Fruit fly (Drosophila melanogaster) whole organism, embryonic: ENCODE results near the gene CG5096.

Experiments
- ATbp ChIP-seq: fragments of 200-800 bp; sonication (Bioruptor generic); optimal IDR thresholded peaks from 2 replicates; lab custom pipeline; 2017; ENCODE audit warnings: missing biosample characterization, mild to moderate bottlenecking, missing genetic modification characterization, missing genetic modification reagents
- Atf6 ChIP-seq: fragments of 200-800 bp; sonication (Bioruptor generic); IDR thresholded peaks from 2 replicates; pipeline ENCODE4 v1.3.6; 2022; ENCODE audit warnings: missing biosample characterization, missing genetic modification characterization
- CG10209 ChIP-seq: fragments of 200-800 bp; sonication (Bioruptor generic); optimal IDR thresholded peaks from 3 replicates; lab custom pipeline; 2017; ENCODE audit warnings: missing biosample characterization, mild to moderate bottlenecking, missing genetic modification characterization, missing genetic modification reagents
- CG10267 ChIP-seq: fragments of 200-800 bp; sonication (Bioruptor generic); optimal IDR thresholded peaks from 2 replicates; lab custom pipeline; 2018; ENCODE audit warnings: missing biosample characterization, mild to moderate bottlenecking, missing genetic modification characterization, moderate library complexity
- CG10979 ChIP-seq: fragments of 200-800 bp; sonication (Bioruptor generic); optimal IDR thresholded peaks from 2 replicates; lab custom pipeline; 2018; ENCODE audit warnings: missing biosample characterization, mild to moderate bottlenecking, missing genetic modification characterization, moderate library complexity
- CG11247 ChIP-seq: fragments of 200-800 bp; sonication (Bioruptor generic); IDR thresholded peaks from 2 replicates; pipeline ENCODE4 v1.3.6; 2022; ENCODE audit warnings: missing biosample characterization, missing genetic modification characterization
- CG14050 ChIP-seq: fragments of 200-800 bp; sonication (Bioruptor generic); IDR thresholded peaks from 3 replicates; pipeline ENCODE4 v1.3.6; 2022; ENCODE audit warnings: missing biosample characterization, missing genetic modification characterization
- CG15696 ChIP-seq: fragments of 200-800 bp; sonication (Bioruptor generic); optimal IDR thresholded peaks from 2 replicates; lab custom pipeline; 2019; ENCODE audit warnings: missing biosample characterization, mild to moderate bottlenecking, missing genetic modification characterization, moderate library complexity
- CG1602 ChIP-seq: fragments of 200-800 bp; sonication (Bioruptor generic); optimal IDR thresholded peaks from 3 replicates; lab custom pipeline; 2016; ENCODE audit warnings: missing biosample characterization, missing genetic modification characterization
- CG30020 ChIP-seq: fragments of 200-800 bp; optimal IDR thresholded peaks from 2 replicates; lab custom pipeline; 2019; ENCODE audit warnings: missing biosample characterization, mild to moderate bottlenecking, missing genetic modification characterization, moderate library complexity
- CG31441 ChIP-seq: fragments of 200-800 bp; sonication (Bioruptor generic); IDR thresholded peaks from 2 replicates; pipeline ENCODE4 v1.3.6; 2022; ENCODE audit warnings: missing biosample characterization, missing genetic modification characterization
- CG32767 ChIP-seq: fragments of 200-800 bp; sonication (Bioruptor generic); IDR thresholded peaks from 2 replicates; pipeline ENCODE4 v1.3.6; 2022; ENCODE audit warnings: missing biosample characterization, missing genetic modification characterization
- CG32772 ChIP-seq: fragments of 200-800 bp; sonication (Bioruptor generic); IDR thresholded peaks from 2 replicates; pipeline ENCODE4 v1.3.6; 2022; ENCODE audit warnings: missing biosample characterization, missing genetic modification characterization
- CG3281 ChIP-seq: fragments of 200-800 bp; sonication (Bioruptor generic); optimal IDR thresholded peaks from 3 replicates; lab custom pipeline; 2017; ENCODE audit warnings: missing biosample characterization, mild to moderate bottlenecking, missing genetic modification characterization
- CG34422 ChIP-seq: fragments of 200-800 bp; sonication (Bioruptor generic); IDR thresholded peaks from 3 replicates; pipeline ENCODE4 v1.3.6; 2022; ENCODE audit warnings: missing biosample characterization, missing genetic modification characterization
- CG4360 ChIP-seq: fragments of 200-800 bp; sonication (Bioruptor generic); IDR thresholded peaks from 2 replicates; pipeline ENCODE4 v1.3.6; 2022; ENCODE audit warnings: missing biosample characterization, missing genetic modification characterization
- CG8924 ChIP-seq: fragments of 200-800 bp; optimal IDR thresholded peaks from 3 replicates; lab custom pipeline; 2019; ENCODE audit warnings: missing biosample characterization, mild to moderate bottlenecking, missing genetic modification characterization, moderate library complexity
- CG9817 ChIP-seq: fragments of 200-800 bp; sonication (Bioruptor generic); optimal IDR thresholded peaks from 2 replicates; lab custom pipeline; 2018; ENCODE audit warnings: missing biosample characterization, mild to moderate bottlenecking, missing genetic modification characterization, moderate library complexity
- Dip3 ChIP-seq: fragments of 200-800 bp; sonication (Bioruptor generic); optimal IDR thresholded peaks from 3 replicates; lab custom pipeline; 2016; ENCODE audit warnings: missing biosample characterization, missing genetic modification characterization
- HLH3B ChIP-seq: fragments of 200-800 bp; sonication (Bioruptor generic); IDR thresholded peaks from 2 replicates; pipeline ENCODE4 v1.3.6; 2022; ENCODE audit warnings: missing biosample characterization, missing genetic modification characterization
- HmgD ChIP-seq: fragments of 200-800 bp; sonication (Bioruptor generic); optimal IDR thresholded peaks from 3 replicates; lab custom pipeline; 2016; ENCODE audit warnings: missing biosample characterization, missing genetic modification characterization
- Hmr ChIP-seq: fragments of 200-800 bp; sonication (Bioruptor generic); optimal IDR thresholded peaks from 3 replicates; lab custom pipeline; 2017; ENCODE audit warnings: mild to moderate bottlenecking, missing biosample characterization, missing genetic modification reagents, missing genetic modification characterization
- Mes4 ChIP-seq: fragments of 200-800 bp; sonication (Bioruptor generic); optimal IDR thresholded peaks from 2 replicates; lab custom pipeline; 2016; ENCODE audit warnings: missing biosample characterization, missing genetic modification characterization
- NfI ChIP-seq: fragments of 200-800 bp; sonication (Bioruptor generic); optimal IDR thresholded peaks from 3 replicates; lab custom pipeline; 2018; ENCODE audit warnings: missing biosample characterization, mild to moderate bottlenecking, missing genetic modification characterization, moderate library complexity
- Ptx1 ChIP-seq: fragments of 200-800 bp; sonication (Bioruptor generic); IDR thresholded peaks from 2 replicates; pipeline ENCODE4 v1.3.6; 2022; ENCODE audit warnings: missing biosample characterization, missing genetic modification characterization
- Spps ChIP-seq: fragments of 200-800 bp; sonication (Bioruptor generic); optimal IDR thresholded peaks from 2 replicates; lab custom pipeline; 2018; ENCODE audit warnings: missing biosample characterization, mild to moderate bottlenecking, missing genetic modification characterization
- ab ChIP-seq: fragments of 200-800 bp; sonication (Bioruptor generic); optimal IDR thresholded peaks from 2 replicates; lab custom pipeline; 2016; ENCODE audit warnings: missing biosample characterization, missing genetic modification characterization
- bbx ChIP-seq: fragments of 200-800 bp; sonication (Bioruptor generic); IDR thresholded peaks from 2 replicates; pipeline ENCODE4 v1.3.6; 2022; ENCODE audit warnings: missing biosample characterization, missing genetic modification characterization; ENCODE audit not compliant: partially characterized antibody
- bigmax ChIP-seq: fragments of 200-800 bp; sonication (Bioruptor generic); optimal IDR thresholded peaks from 2 replicates; lab custom pipeline; 2018; ENCODE audit warnings: missing biosample characterization, mild to moderate bottlenecking, missing genetic modification characterization
- bowl ChIP-seq: fragments of 200-800 bp; sonication (Bioruptor generic); IDR thresholded peaks from 2 replicates; pipeline ENCODE4 v1.3.6; 2022; ENCODE audit warnings: missing biosample characterization, missing genetic modification characterization
- cas ChIP-seq: fragments of 200-800 bp; sonication (Bioruptor generic); IDR thresholded peaks from 2 replicates; pipeline ENCODE4 v1.3.6; 2022; ENCODE audit warnings: missing biosample characterization, missing genetic modification characterization
- croc ChIP-seq: fragments of 200-800 bp; sonication (Bioruptor generic); conservative IDR thresholded peaks from 3 replicates; pipeline ENCODE4 v1.3.6; 2022; ENCODE audit warnings: missing biosample characterization, missing genetic modification characterization
- gfzf ChIP-seq: fragments of 200-800 bp; sonication (Bioruptor generic); optimal IDR thresholded peaks from 2 replicates; lab custom pipeline; 2016; ENCODE audit warnings: missing biosample characterization, mild to moderate bottlenecking, missing genetic modification characterization, moderate library complexity
- grau ChIP-seq: fragments of 200-800 bp; optimal IDR thresholded peaks from 3 replicates; lab custom pipeline; 2019; ENCODE audit warnings: missing biosample characterization, mild to moderate bottlenecking, missing genetic modification characterization, moderate library complexity
- hth ChIP-seq: fragments of >200 bp; optimal IDR thresholded peaks from 2 replicates; lab custom pipeline; 2017; ENCODE audit warnings: inconsistent platforms
- inv ChIP-seq: fragments of 200-800 bp; sonication (Bioruptor generic); IDR thresholded peaks from 2 replicates; pipeline ENCODE4 v1.3.6; 2022; ENCODE audit warnings: missing biosample characterization, missing genetic modification characterization; ENCODE audit not compliant: partially characterized antibody
- jing ChIP-seq: fragments of 200-800 bp; sonication (Bioruptor generic); optimal IDR thresholded peaks from 2 replicates; lab custom pipeline; 2018; ENCODE audit warnings: missing biosample characterization, mild to moderate bottlenecking, missing genetic modification characterization
- kay ChIP-seq: fragments of 200-800 bp; sonication (Bioruptor generic); optimal IDR thresholded peaks from 2 replicates; lab custom pipeline; 2016; ENCODE audit warnings: missing biosample characterization, missing genetic modification characterization
- lbe ChIP-seq: fragments of 200-800 bp; sonication (Bioruptor generic); optimal IDR thresholded peaks from 2 replicates; lab custom pipeline; 2016; ENCODE audit warnings: missing biosample characterization, mild to moderate bottlenecking, missing genetic modification characterization
- maf-S ChIP-seq: fragments of 200-800 bp; sonication (Bioruptor generic); optimal IDR thresholded peaks from 2 replicates; lab custom pipeline; 2016; ENCODE audit warnings: missing biosample characterization, missing genetic modification characterization
- otp ChIP-seq: fragments of 200-800 bp; sonication (Bioruptor generic); IDR thresholded peaks from 3 replicates; pipeline ENCODE4, ENCODE4 v1.3.6; 2022; ENCODE audit warnings: missing biosample characterization, missing genetic modification characterization
- peb ChIP-seq: fragments of 200-800 bp; sonication (Bioruptor generic); IDR thresholded peaks from 2 replicates; pipeline ENCODE4 v1.3.6; 2022; ENCODE audit warnings: missing biosample characterization, missing genetic modification characterization
- scrt ChIP-seq: fragments of 200-800 bp; sonication (Bioruptor generic); optimal IDR thresholded peaks from 2 replicates; lab custom pipeline; 2018; ENCODE audit warnings: missing biosample characterization, mild to moderate bottlenecking, missing genetic modification characterization, moderate library complexity
- sd ChIP-seq: fragments of 200-800 bp; sonication (Bioruptor generic); optimal IDR thresholded peaks from 3 replicates; lab custom pipeline; 2018; ENCODE audit warnings: missing biosample characterization, mild to moderate bottlenecking, missing genetic modification characterization, moderate library complexity
- so ChIP-seq: fragments of 200-800 bp; sonication (Bioruptor generic); IDR thresholded peaks from 3 replicates; pipeline ENCODE4 v1.3.6; 2022; ENCODE audit warnings: missing biosample characterization, missing genetic modification characterization
- stc ChIP-seq: fragments of 200-800 bp; sonication (Bioruptor generic); IDR thresholded peaks from 2 replicates; pipeline ENCODE4 v1.3.6; 2022; ENCODE audit warnings: missing biosample characterization, missing genetic modification characterization
- tin ChIP-seq: fragments of 200-800 bp; sonication (Bioruptor generic); optimal IDR thresholded peaks from 3 replicates; lab custom pipeline; 2016; ENCODE audit warnings: missing biosample characterization, missing genetic modification characterization
- trem ChIP-seq: fragments of 200-800 bp; optimal IDR thresholded peaks from 3 replicates; lab custom pipeline; 2019; ENCODE audit warnings: missing biosample characterization, mild to moderate bottlenecking, missing genetic modification characterization, moderate library complexity
- wdn ChIP-seq: fragments of 200-800 bp; sonication (Bioruptor generic); IDR thresholded peaks from 2 replicates; pipeline ENCODE4 v1.3.6; 2022; ENCODE audit warnings: missing biosample characterization, missing genetic modification characterization
- zfh2 ChIP-seq: fragments of 200-800 bp; sonication (Bioruptor generic); optimal IDR thresholded peaks from 2 replicates; lab custom pipeline; 2016; ENCODE audit warnings: missing biosample characterization, missing genetic modification characterization

CG5096 gene

DNA sequence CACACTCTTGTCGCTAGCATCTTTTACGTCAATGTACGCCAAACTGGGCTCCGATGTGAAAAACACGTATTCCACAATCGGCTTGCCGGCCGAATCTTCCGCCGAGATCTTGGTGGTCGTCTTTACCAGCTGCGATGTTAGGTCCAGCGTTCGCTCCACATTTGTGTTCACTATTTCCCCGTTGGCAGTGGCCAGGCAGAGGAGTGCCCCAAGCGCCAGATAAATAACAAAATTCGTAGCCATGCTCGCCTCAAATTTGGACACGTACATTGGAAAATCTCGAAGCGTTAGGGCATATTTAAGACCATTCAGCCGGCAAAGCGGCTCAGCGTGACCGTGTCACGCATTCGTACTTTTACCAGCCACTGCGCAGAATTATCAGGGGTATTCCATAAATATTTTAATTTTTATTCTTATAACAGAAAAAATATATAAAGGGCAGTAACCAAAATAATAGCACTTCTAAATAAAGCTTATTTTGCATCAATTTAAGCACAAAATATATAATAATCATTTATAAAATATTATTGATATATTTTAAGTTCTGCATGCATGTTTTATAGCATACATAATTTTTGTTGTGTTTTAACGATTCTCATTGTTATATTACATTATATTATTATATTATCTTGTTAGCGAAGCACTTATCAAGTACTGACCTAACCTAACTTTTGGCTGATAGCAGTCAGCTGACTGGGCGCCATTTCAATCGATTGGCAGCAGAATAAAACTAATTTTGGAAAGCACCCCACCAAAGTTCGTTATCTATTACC, 6.4 kb upstream of the CG5096 start, which contains the start of the genes CG33303 and dpr19 (continued):
- TF ChIP-seq bigmax (GFP tag; lab: Kevin White, UChicago) (peak; percentile 95), CG3281 (GFP tag; lab: Kevin White, UChicago) (peak; percentile 70), CG11247 (GFP tag; lab: Robert Waterston, UW) (0 out of 2 replicates have a peak, but pooled peaks have one; percentile 29), CG8924 (tag; lab: Kevin White, UChicago) (peak; percentile 90), croc (GFP tag; lab: Robert Waterston, UW) (peak; percentile 41; the same call in 2 of the 3 replicates), CG31441 (GFP tag; lab: Robert Waterston, UW) (peak; percentile 94), bbx (GFP tag; lab: Robert Waterston, UW) (0 out of 2 replicates have a peak, but pooled peaks have one; percentile 19), CG15696 (tag; lab: Kevin White, UChicago) (peak; percentile 79), CG1602 (GFP tag; lab: Kevin White, UChicago) (peak; percentile 52), CG10267 (tag; lab: Kevin White, UChicago) (peak; percentile 84), Mes4 (GFP tag; lab: Kevin White, UChicago) (no peak), NfI (peak; percentile 45), lbe (GFP tag; lab: Kevin White, UChicago) (peak; percentile 39), bowl (no peak), CG34422 (GFP tag; lab: Robert Waterston, UW) (peak; percentile 87; the same call in 2 of the 3 replicates), Atf6 (GFP tag; lab: Robert Waterston, UW) (peak; percentile 70), Ptx1 (GFP tag; lab: Robert Waterston, UW) (peak; percentile 65), CG10979 (tag; lab: Kevin White, UChicago) (peak; percentile 84), cas (GFP tag; lab: Robert Waterston, UW) (no peak), CG32772 (peak; percentile 47), wdn (GFP tag; lab: Robert Waterston, UW) (no peak), Dip3 (no peak), grau (peak; percentile 85), CG9817 (tag; lab: Kevin White, UChicago) (peak; percentile 59), sd (tag; lab: Kevin White, UChicago) (no peak), CG32767 (GFP tag; lab: Robert Waterston, UW) (peak; percentile 73; the same call in 1 of the 2 replicates), otp (no peak), HmgD (GFP tag; lab: Kevin White, UChicago) (no peak), maf-S (GFP tag; lab: Kevin White, UChicago) (no peak), stc (GFP tag; lab: Robert Waterston, UW) (peak; percentile 74), kay (GFP tag; lab: Kevin White, UChicago) (peak; percentile 4), peb (GFP tag; lab: Robert Waterston, UW) (no peak), jing (GFP tag; lab: Kevin White, UChicago) (no peak), hth (lab: Kevin White, UChicago) (no peak), gfzf (peak; percentile 78), CG30020 (tag; lab: Kevin White, UChicago) (peak; percentile 91), inv (no peak), ab (GFP tag; lab: Kevin White, UChicago) (no peak), Spps (peak; percentile 67), trem (tag; lab: Kevin White, UChicago) (peak; percentile 89), so (0 out of 3 replicates have a peak, but pooled peaks have one; percentile 7), HLH3B (peak; percentile 38; the same call in 1 of the 2 replicates), CG14050 (GFP tag; lab: Robert Waterston, UW) (no peak; the same call in 2 of the 3 replicates), Hmr (GFP tag; lab: Kevin White, UChicago) (peak; percentile 85), ATbp (peak; percentile 71), zfh2 (GFP tag; lab: Kevin White, UChicago) (no peak), scrt (GFP tag; lab: Kevin White, UChicago) (peak; percentile 59), CG10209 (GFP tag; lab: Kevin White, UChicago) (peak; percentile 66), tin (peak; percentile 54), CG4360 (0 out of 2 replicates have a peak, but pooled peaks have one; percentile 7)
